Worm (Caenorhabditis elegans): ENCODE results near the gene R11G1.1.

The R11G1.1 gene

ce11 chrX:3689155-3689719, 29.9 kb downstream of the R11G1.1 start, which contains the start of gene tag-278:
tag-278 (minus strand) TSS chrX:3689205.
- TF ChIP-seq Y53G8AR.9 (GFP tag; conservative IDR thresholded peaks at IDR 0.05) (no peak), nhr-179 (tag; optimal IDR thresholded peaks at IDR 0.05) (no peak), nhr-27 (tag; optimal IDR thresholded peaks at IDR 0.05) (no peak), ztf-26 (tag; optimal IDR thresholded peaks at IDR 0.05) (no peak), hlh-12 (tag; optimal IDR thresholded peaks at IDR 0.05) (no peak), Y56A3A.18 (GFP tag; IDR thresholded peaks at IDR 0.05) (no peak), aptf-3 (GFP tag; IDR thresholded peaks at IDR 0.05) (no peak), let-526 (GFP tag; IDR thresholded peaks at IDR 0.05) (no peak), egl-18 (GFP tag; IDR thresholded peaks at IDR 0.05) (no peak)

- no peak for TF ChIP-seq B0336.3 (GFP tag; IDR thresholded peaks at IDR 0.05)
These were observed 30.5 kb downstream of the R11G1.1 start for ce11 chrX:3689802-3690201.

- TF ChIP-seq mxl-1 (tag; optimal IDR thresholded peaks at IDR 0.05) (no peak), lin-54 (GFP tag; optimal IDR thresholded peaks at IDR 0.05) (no peak), mes-4 (tag; optimal IDR thresholded peaks at IDR 0.05) (no peak), tlf-1 (GFP tag; optimal IDR thresholded peaks at IDR 0.05) (no peak), B0035.1 (tag; optimal IDR thresholded peaks at IDR 0.05) (no peak), repo-1 (tag; optimal IDR thresholded peaks at IDR 0.05) (no peak), K12H6.12 (tag; optimal IDR thresholded peaks at IDR 0.05) (no peak), F23B12.7 (tag; optimal IDR thresholded peaks at IDR 0.05; ENCODE audit: insufficient read depth) (no peak)
These were observed 33.8 kb downstream of the R11G1.1 start, which contains the start of gene C02F12.8 for ce11 chrX:3693138-3693537. C02F12.8 (minus strand) TSS chrX:3693238.

ce11 chrX:3694172-3694571, 34.9 kb downstream of the R11G1.1 start:
- no peak for TF ChIP-seq T26A5.8 (tag; optimal IDR thresholded peaks at IDR 0.05)
- no peak for TF ChIP-seq Y53F4B.3 (GFP tag; IDR thresholded peaks at IDR 0.05)
- TF ChIP-seq Y56A3A.18 (GFP tag; IDR thresholded peaks at IDR 0.05), result no peak
- no peak for TF ChIP-seq ztf-3 (GFP tag; optimal IDR thresholded peaks at IDR 0.05)
- no peak for TF ChIP-seq F52B5.7 (tag; optimal IDR thresholded peaks at IDR 0.05)
- TF ChIP-seq cebp-1 (GFP tag; IDR thresholded peaks at IDR 0.05), result 0 out of 2 replicates have a peak, but pooled peaks have one; percentile 15
- TF ChIP-seq cebp-1 (tag; optimal IDR thresholded peaks at IDR 0.05), result peak; percentile 64
- TF ChIP-seq D2030.7 (GFP tag; IDR thresholded peaks at IDR 0.05), result no peak
- TF ChIP-seq lag-1 (GFP tag; IDR thresholded peaks at IDR 0.05), result no peak
- no peak for TF ChIP-seq B0035.1 (tag; optimal IDR thresholded peaks at IDR 0.05)
- TF ChIP-seq tbx-9 (tag; optimal IDR thresholded peaks at IDR 0.05; ENCODE audit: borderline replicate concordance), result no peak
- TF ChIP-seq mes-4 (tag; optimal IDR thresholded peaks at IDR 0.05), result no peak
- no peak for TF ChIP-seq F33H1.4 (GFP tag; IDR thresholded peaks at IDR 0.05)
- TF ChIP-seq F10E7.11 (tag; optimal IDR thresholded peaks at IDR 0.05), result no peak
- TF ChIP-seq F37B4.10 (GFP tag; IDR thresholded peaks at IDR 0.05), result no peak
- TF ChIP-seq gei-17 (GFP tag; optimal IDR thresholded peaks at IDR 0.05), result no peak
- TF ChIP-seq ceh-91 (GFP tag; IDR thresholded peaks at IDR 0.05), result no peak
- no peak for TF ChIP-seq dox-1 (GFP tag; IDR thresholded peaks at IDR 0.05)
- no peak for TF ChIP-seq ztf-6 (GFP tag; IDR thresholded peaks at IDR 0.05)
- TF ChIP-seq ztf-28 (GFP tag; IDR thresholded peaks at IDR 0.05), result no peak
- TF ChIP-seq tbp1 (GFP tag; optimal IDR thresholded peaks at IDR 0.05), result peak; percentile 40
- no peak for TF ChIP-seq efl-1 (GFP tag; optimal IDR thresholded peaks at IDR 0.05)
- TF ChIP-seq hsf-1 (GFP tag; IDR thresholded peaks at IDR 0.05), result no peak
- TF ChIP-seq B0336.3 (GFP tag; IDR thresholded peaks at IDR 0.05), result no peak
- TF ChIP-seq snpc-3.4 (tag; optimal IDR thresholded peaks at IDR 0.05), result no peak
- TF ChIP-seq ekl-4 (GFP tag; IDR thresholded peaks at IDR 0.05), result 0 out of 2 replicates have a peak, but pooled peaks have one; percentile 30
- peak; percentile 61; the same call in 1 of the 2 replicates for TF ChIP-seq lin-26 (GFP tag; IDR thresholded peaks at IDR 0.05)
- TF ChIP-seq egl-44 (GFP tag; IDR thresholded peaks at IDR 0.05), result 0 out of 2 replicates have a peak, but pooled peaks have one; percentile 24
- TF ChIP-seq Y67H2A.10 (GFP tag; conservative IDR thresholded peaks at IDR 0.05), result no peak
- no peak for TF ChIP-seq F55B11.4 (tag; optimal IDR thresholded peaks at IDR 0.05; ENCODE audit: borderline replicate concordance, insufficient read depth)
